Fruit fly (Drosophila melanogaster) whole organism, embryonic: Measurements from ENCODE around the gene CG7362.

Experiments
- Atf-2 ChIP-seq: fragments of 200-800 bp; sonication (Bioruptor generic); optimal IDR thresholded peaks from 2 replicates; lab custom pipeline; 2016; ENCODE audit warnings: missing biosample characterization, missing genetic modification characterization
- Awh ChIP-seq: fragments of 200-800 bp; sonication (Bioruptor generic); IDR thresholded peaks from 2 replicates; pipeline ENCODE4, ENCODE4 v1.3.6; 2022; ENCODE audit warnings: missing biosample characterization, missing genetic modification characterization
- B-H2 ChIP-seq: fragments of 200-800 bp; sonication (Bioruptor generic); optimal IDR thresholded peaks from 2 replicates; lab custom pipeline; 2018; ENCODE audit warnings: missing biosample characterization, mild to moderate bottlenecking, missing genetic modification characterization
- BEAF-32 ChIP-seq: fragments of 200-800 bp; sonication (Bioruptor generic); optimal IDR thresholded peaks from 3 replicates; lab custom pipeline; 2017; ENCODE audit warnings: missing biosample characterization, missing genetic modification characterization, mild to moderate bottlenecking, moderate library complexity, missing genetic modification reagents
- Bdp1 ChIP-seq: fragments of 200-800 bp; sonication (Bioruptor generic); optimal IDR thresholded peaks from 3 replicates; lab custom pipeline; 2016; ENCODE audit warnings: missing biosample characterization, missing genetic modification characterization
- CG11560 ChIP-seq: fragments of 200-800 bp; sonication (Bioruptor generic); IDR thresholded peaks from 3 replicates; pipeline ENCODE4 v1.3.6; 2022; ENCODE audit warnings: missing biosample characterization, missing genetic modification characterization
- CG11696 ChIP-seq: fragments of 200-800 bp; sonication (Bioruptor generic); IDR thresholded peaks from 2 replicates; pipeline ENCODE4 v1.3.6; 2022; ENCODE audit warnings: missing biosample characterization, missing genetic modification characterization
- CG12299 ChIP-seq: fragments of 200-800 bp; sonication (Bioruptor generic); optimal IDR thresholded peaks from 2 replicates; lab custom pipeline; 2018; ENCODE audit warnings: missing biosample characterization, mild to moderate bottlenecking, missing genetic modification characterization
- CG13296 ChIP-seq: fragments of 200-800 bp; sonication (Bioruptor generic); optimal IDR thresholded peaks from 3 replicates; lab custom pipeline; 2018; ENCODE audit warnings: missing biosample characterization, mild to moderate bottlenecking, missing genetic modification characterization
- CG15514 ChIP-seq: fragments of 200-800 bp; sonication (Bioruptor generic); optimal IDR thresholded peaks from 3 replicates; lab custom pipeline; 2017; ENCODE audit warnings: missing biosample characterization, missing genetic modification characterization, mild to moderate bottlenecking, moderate library complexity, missing genetic modification reagents
- CG1647 ChIP-seq: fragments of 200-800 bp; sonication (Bioruptor generic); optimal IDR thresholded peaks from 3 replicates; lab custom pipeline; 2016; ENCODE audit warnings: missing biosample characterization, missing genetic modification characterization
- CG31365 ChIP-seq: fragments of 200-800 bp; sonication (Bioruptor generic); optimal IDR thresholded peaks from 2 replicates; lab custom pipeline; 2018; ENCODE audit warnings: missing biosample characterization, mild to moderate bottlenecking, missing genetic modification characterization
- CG32767 ChIP-seq: fragments of 200-800 bp; sonication (Bioruptor generic); IDR thresholded peaks from 2 replicates; pipeline ENCODE4 v1.3.6; 2022; ENCODE audit warnings: missing biosample characterization, missing genetic modification characterization
- CG3407 ChIP-seq: fragments of 200-800 bp; sonication (Bioruptor generic); optimal IDR thresholded peaks from 2 replicates; lab custom pipeline; 2018; ENCODE audit warnings: missing biosample characterization, mild to moderate bottlenecking, missing genetic modification characterization
- CG5245 ChIP-seq: fragments of 200-800 bp; sonication (Bioruptor generic); optimal IDR thresholded peaks from 3 replicates; lab custom pipeline; 2016; ENCODE audit warnings: missing biosample characterization, missing genetic modification characterization
- CG6683 ChIP-seq: fragments of 200-800 bp; sonication (Bioruptor generic); optimal IDR thresholded peaks from 2 replicates; lab custom pipeline; 2017; ENCODE audit warnings: missing biosample characterization, mild to moderate bottlenecking, missing genetic modification characterization, missing genetic modification reagents
- CG6791 ChIP-seq: fragments of 200-800 bp; sonication (Bioruptor generic); IDR thresholded peaks from 3 replicates; pipeline ENCODE4 v1.3.6; 2022; ENCODE audit warnings: missing biosample characterization, missing genetic modification characterization; ENCODE audit not compliant: partially characterized antibody
- CG7839 ChIP-seq: fragments of 200-800 bp; sonication (Bioruptor generic); optimal IDR thresholded peaks from 3 replicates; lab custom pipeline; 2018; ENCODE audit warnings: missing biosample characterization, mild to moderate bottlenecking, missing genetic modification characterization, moderate library complexity
- CG8388 ChIP-seq: fragments of 200-800 bp; sonication (Bioruptor generic); optimal IDR thresholded peaks from 2 replicates; lab custom pipeline; 2019; ENCODE audit warnings: missing biosample characterization, mild to moderate bottlenecking, missing genetic modification characterization, moderate library complexity
- CG9437 ChIP-seq: fragments of 200-800 bp; sonication (Bioruptor generic); optimal IDR thresholded peaks from 2 replicates; lab custom pipeline; 2018; ENCODE audit warnings: missing biosample characterization, mild to moderate bottlenecking, missing genetic modification characterization
- CoRest ChIP-seq: fragments of 200-800 bp; sonication (Bioruptor generic); optimal IDR thresholded peaks from 3 replicates; lab custom pipeline; 2018; ENCODE audit warnings: missing biosample characterization, mild to moderate bottlenecking, missing genetic modification characterization, moderate library complexity
- D19B ChIP-seq: fragments of 200-800 bp; sonication (Bioruptor generic); optimal IDR thresholded peaks from 2 replicates; lab custom pipeline; 2017; ENCODE audit warnings: missing biosample characterization, mild to moderate bottlenecking, missing genetic modification characterization
- Deaf1 ChIP-seq: fragments of 200-800 bp; optimal IDR thresholded peaks from 3 replicates; lab custom pipeline; 2019; ENCODE audit warnings: missing biosample characterization, mild to moderate bottlenecking, missing genetic modification characterization, moderate library complexity
- Dek ChIP-seq: fragments of 200-800 bp; sonication (Bioruptor generic); optimal IDR thresholded peaks from 3 replicates; lab custom pipeline; 2019; ENCODE audit warnings: missing biosample characterization, mild to moderate bottlenecking, missing genetic modification characterization, moderate library complexity
- Dref ChIP-seq: fragments of 200-800 bp; sonication (Bioruptor generic); IDR thresholded peaks from 2 replicates; pipeline ENCODE4 v1.3.6; 2022; ENCODE audit warnings: missing biosample characterization, missing genetic modification characterization
- E2f1 ChIP-seq: fragments of 200-800 bp; sonication (Bioruptor generic); IDR thresholded peaks from 2 replicates; pipeline ENCODE4 v1.3.6; 2022; ENCODE audit warnings: missing biosample characterization, missing genetic modification characterization
- HHEX ChIP-seq: fragments of 200-800 bp; sonication (Bioruptor generic); optimal IDR thresholded peaks from 3 replicates; lab custom pipeline; 2017; ENCODE audit warnings: missing biosample characterization, mild to moderate bottlenecking, missing genetic modification characterization, missing genetic modification reagents
- Hey ChIP-seq: fragments of 200-800 bp; sonication (Bioruptor generic); optimal IDR thresholded peaks from 3 replicates; lab custom pipeline; 2018; ENCODE audit warnings: missing biosample characterization, mild to moderate bottlenecking, missing genetic modification characterization
- Hr3 ChIP-seq: fragments of 200-800 bp; sonication (Bioruptor generic); optimal IDR thresholded peaks from 3 replicates; lab custom pipeline; 2016; ENCODE audit warnings: missing biosample characterization, missing genetic modification characterization
- Rfx ChIP-seq: fragments of 200-800 bp; sonication (Bioruptor generic); IDR thresholded peaks from 2 replicates; pipeline ENCODE4 v1.3.6; 2022; ENCODE audit warnings: missing biosample characterization, missing genetic modification characterization
- Spps ChIP-seq: fragments of 200-800 bp; sonication (Bioruptor generic); optimal IDR thresholded peaks from 2 replicates; lab custom pipeline; 2018; ENCODE audit warnings: missing biosample characterization, mild to moderate bottlenecking, missing genetic modification characterization
- Sry-δ ChIP-seq: fragments of 200-800 bp; sonication (Bioruptor generic); optimal IDR thresholded peaks from 2 replicates; lab custom pipeline; 2016; ENCODE audit warnings: missing biosample characterization, missing genetic modification characterization
- Usf ChIP-seq: fragments of 200-800 bp; sonication (Bioruptor generic); optimal IDR thresholded peaks from 2 replicates; lab custom pipeline; 2017; ENCODE audit warnings: missing genotype, missing biosample characterization, missing genetic modification characterization
- Xbp1 ChIP-seq: fragments of 200-800 bp; sonication (Bioruptor generic); optimal IDR thresholded peaks from 3 replicates; lab custom pipeline; 2016; ENCODE audit warnings: missing biosample characterization, mild to moderate bottlenecking, missing genetic modification characterization
- Xrp1 ChIP-seq: fragments of 200-800 bp; sonication (Bioruptor generic); IDR thresholded peaks from 2 replicates; pipeline ENCODE4 v1.3.6; 2022; ENCODE audit warnings: missing biosample characterization, missing genetic modification characterization
- bab2 ChIP-seq: fragments of 200-800 bp; sonication (Bioruptor generic); optimal IDR thresholded peaks from 2 replicates; lab custom pipeline; 2016; ENCODE audit warnings: missing biosample characterization, missing genetic modification characterization
- bigmax ChIP-seq: fragments of 200-800 bp; sonication (Bioruptor generic); optimal IDR thresholded peaks from 2 replicates; lab custom pipeline; 2018; ENCODE audit warnings: missing biosample characterization, mild to moderate bottlenecking, missing genetic modification characterization
- cg ChIP-seq: fragments of 200-800 bp; sonication (Bioruptor generic); optimal IDR thresholded peaks from 3 replicates; lab custom pipeline; 2019; ENCODE audit warnings: missing biosample characterization, mild to moderate bottlenecking, missing genetic modification characterization, moderate library complexity
- chif ChIP-seq, 2 experiments: fragments of 200-800 bp; sonication (Bioruptor generic); optimal IDR thresholded peaks; 3 replicates each; lab custom pipeline; 2016; ENCODE audit warnings: missing biosample characterization in 2 of 2, missing genetic modification characterization in 2 of 2
- fd3F ChIP-seq: fragments of 200-800 bp; sonication (Bioruptor generic); optimal IDR thresholded peaks from 2 replicates; lab custom pipeline; 2018; ENCODE audit warnings: missing biosample characterization, mild to moderate bottlenecking, missing genetic modification characterization, moderate library complexity
- fru ChIP-seq: fragments of >200 bp; optimal IDR thresholded peaks from 2 replicates; lab custom pipeline; 2017
- fu2 ChIP-seq: fragments of 200-800 bp; sonication (Bioruptor generic); optimal IDR thresholded peaks from 2 replicates; lab custom pipeline; 2016; ENCODE audit warnings: missing biosample characterization, missing genetic modification characterization
- gro ChIP-seq: fragments of 200-800 bp; sonication (Bioruptor generic); optimal IDR thresholded peaks from 2 replicates; lab custom pipeline; 2016; ENCODE audit warnings: missing biosample characterization, missing genetic modification characterization
- kah ChIP-seq: fragments of 200-800 bp; sonication (Bioruptor generic); optimal IDR thresholded peaks from 2 replicates; lab custom pipeline; 2018; ENCODE audit warnings: missing biosample characterization, mild to moderate bottlenecking, missing genetic modification characterization
- maf-S ChIP-seq: fragments of 200-800 bp; sonication (Bioruptor generic); optimal IDR thresholded peaks from 2 replicates; lab custom pipeline; 2016; ENCODE audit warnings: missing biosample characterization, missing genetic modification characterization
- nerfin-1 ChIP-seq: fragments of 200-800 bp; sonication (Bioruptor generic); optimal IDR thresholded peaks from 3 replicates; lab custom pipeline; 2019; ENCODE audit warnings: missing biosample characterization, mild to moderate bottlenecking, missing genetic modification characterization, moderate library complexity
- pan ChIP-seq, 4 experiments: fragments of >200 bp in 3 of 4; fragments of 200-800 bp in 1 of 4; sonication (Bioruptor generic) in 1 of 4; optimal IDR thresholded peaks in 3 of 4; IDR thresholded peaks in 1 of 4; 2 replicates each; pipeline versions ENCODE4 v1.3.6 to Lab custom; 2017 to 2022; ENCODE audit warnings: missing biosample characterization in 2 of 4, missing genetic modification characterization in 2 of 4, mixed read lengths in 1 of 4
- schlank ChIP-seq: fragments of 200-800 bp; sonication (Bioruptor generic); optimal IDR thresholded peaks from 2 replicates; lab custom pipeline; 2018; ENCODE audit warnings: missing biosample characterization, mild to moderate bottlenecking, missing genetic modification characterization
- shn ChIP-seq: fragments of 200-800 bp; sonication (Bioruptor generic); optimal IDR thresholded peaks from 3 replicates; lab custom pipeline; 2016; ENCODE audit warnings: missing biosample characterization, missing genetic modification characterization
- usp ChIP-seq: fragments of >200 bp; optimal IDR thresholded peaks from 2 replicates; lab custom pipeline; 2017; ENCODE audit warnings: missing biosample characterization, missing genetic modification characterization
- zen ChIP-seq: fragments of 200-800 bp; sonication (Bioruptor generic); optimal IDR thresholded peaks from 3 replicates; lab custom pipeline; 2018; ENCODE audit warnings: missing biosample characterization, mild to moderate bottlenecking, missing genetic modification characterization, moderate library complexity

The CG7362 gene

dm6 chr3R:14706860-14707259 is 47.4 kb downstream of the CG7362 start (continued):
- peak; percentile 89 for TF ChIP-seq Rfx (GFP tag; lab: Robert Waterston, UW)
- peak; percentile 19 for TF ChIP-seq CG13296 (GFP tag; lab: Kevin White, UChicago)
- peak; percentile 22 for TF ChIP-seq shn (GFP tag; lab: Kevin White, UChicago)
- TF ChIP-seq Xbp1 (GFP tag; lab: Kevin White, UChicago): peak; percentile 53
- TF ChIP-seq CG3407: no peak
- peak; percentile 73; the same call in 2 of the 3 replicates for TF ChIP-seq CG6791 (GFP tag; lab: Robert Waterston, UW)
- TF ChIP-seq Dref: no peak
- no peak for TF ChIP-seq pan (optimal IDR thresholded peaks at IDR 0.05; lab: Kevin White, UChicago)
- peak in 1 of 2 experiments; percentile 84 for TF ChIP-seq pan (GFP tag; optimal IDR thresholded peaks at IDR 0.05 in 1 of 2, IDR thresholded peaks at IDR 0.05 in 1 of 2)
- TF ChIP-seq nerfin-1: no peak
- no peak for TF ChIP-seq Hey
- TF ChIP-seq BEAF-32: no peak
- peak; percentile 45 for TF ChIP-seq CG12299 (tag; lab: Kevin White, UChicago)
- no peak for TF ChIP-seq Spps (tag; lab: Kevin White, UChicago)
- TF ChIP-seq Awh (GFP tag; lab: Robert Waterston, UW): peak; percentile 63
- peak; percentile 12 for TF ChIP-seq Atf-2
- peak; percentile 84 for TF ChIP-seq D19B (GFP tag; lab: Kevin White, UChicago)
- no peak for TF ChIP-seq CG5245 (GFP tag; lab: Kevin White, UChicago)
- TF ChIP-seq Sry-δ: peak; percentile 8
- TF ChIP-seq HHEX (GFP tag; lab: Kevin White, UChicago): peak; percentile 41
- peak; percentile 48 for TF ChIP-seq fu2 (GFP tag; lab: Kevin White, UChicago)
- TF ChIP-seq CG9437 (GFP tag; lab: Kevin White, UChicago): peak; percentile 14
- peak; percentile 40 for TF ChIP-seq schlank (tag; lab: Kevin White, UChicago)
- no peak for TF ChIP-seq cg (GFP tag; lab: Kevin White, UChicago)
- TF ChIP-seq gro (GFP tag; lab: Kevin White, UChicago): peak; percentile 68
- no peak for TF ChIP-seq Deaf1 (tag; lab: Kevin White, UChicago)
- TF ChIP-seq CG8388 (GFP tag; lab: Kevin White, UChicago): peak; percentile 18
- peak; percentile 43 to 46 for TF ChIP-seq chif (GFP tag; optimal IDR thresholded peaks at IDR 0.05; lab: Kevin White, UChicago)
- TF ChIP-seq zen (tag; lab: Kevin White, UChicago): no peak
- TF ChIP-seq Bdp1 (GFP tag; lab: Kevin White, UChicago): no peak
- TF ChIP-seq maf-S (GFP tag; lab: Kevin White, UChicago): peak; percentile 22
- TF ChIP-seq CoRest (tag; lab: Kevin White, UChicago): peak; percentile 54
- peak; percentile 18 for TF ChIP-seq Usf
- TF ChIP-seq CG11696 (GFP tag; lab: Robert Waterston, UW): no peak
- peak; percentile 13 for TF ChIP-seq CG15514
- TF ChIP-seq Dek: peak; percentile 21
- TF ChIP-seq usp (GFP tag; lab: Kevin White, UChicago): no peak
- TF ChIP-seq B-H2 (GFP tag; lab: Kevin White, UChicago): no peak
- peak; percentile 43 for TF ChIP-seq bab2 (GFP tag; lab: Kevin White, UChicago)
- peak; percentile 67 for TF ChIP-seq Xrp1
- TF ChIP-seq CG31365 (tag; lab: Kevin White, UChicago): no peak
- peak; percentile 35 for TF ChIP-seq Hr3
- no peak for TF ChIP-seq kah (GFP tag; lab: Kevin White, UChicago)
- no peak for TF ChIP-seq CG6683 (GFP tag; lab: Kevin White, UChicago)
- peak; percentile 63 for TF ChIP-seq E2f1 (GFP tag; lab: Robert Waterston, UW)
- TF ChIP-seq bigmax (GFP tag; lab: Kevin White, UChicago): no peak
- TF ChIP-seq CG32767: peak; percentile 50; the same call in 1 of the 2 replicates
- peak; percentile 49; the same call in 2 of the 3 replicates for TF ChIP-seq CG11560
- peak; percentile 21 for TF ChIP-seq fd3F (GFP tag; lab: Kevin White, UChicago)
- peak; percentile 41 for TF ChIP-seq CG1647
- TF ChIP-seq CG7839 (tag; lab: Kevin White, UChicago): peak; percentile 68
- TF ChIP-seq fru: no peak
